Fruit fly (Drosophila melanogaster): Measurements from ENCODE around the gene Rbf2.
A peak's percentile ranks its signal among the peaks of the same experiment; 100 is the strongest.

Gene Rbf2

dm6 chr3R:15993139-15993804, 28.0 kb downstream of the Rbf2 start:
- no peak for TF ChIP-seq CG1620 (GFP tag; optimal IDR thresholded peaks at IDR 0.05)
- peak; percentile 74 for TF ChIP-seq bab1 (GFP tag; optimal IDR thresholded peaks at IDR 0.05)
- peak; percentile 62 for TF ChIP-seq Clk (GFP tag; optimal IDR thresholded peaks at IDR 0.05)
- TF ChIP-seq kay (GFP tag; ENCODE audit: borderline replicate concordance): peak; percentile 82
- TF ChIP-seq Crg-1 (GFP tag; optimal IDR thresholded peaks at IDR 0.05): no peak
- TF ChIP-seq CG12768 (GFP tag; optimal IDR thresholded peaks at IDR 0.05): peak; percentile 46
- peak; percentile 46 for TF ChIP-seq tj (GFP tag; optimal IDR thresholded peaks at IDR 0.05)
- TF ChIP-seq CG11617 (GFP tag; optimal IDR thresholded peaks at IDR 0.05): no peak
- peak; percentile 64 for TF ChIP-seq toe (GFP tag; optimal IDR thresholded peaks at IDR 0.05)
- no peak for TF ChIP-seq CG7045 (GFP tag; optimal IDR thresholded peaks at IDR 0.05)
- no peak for TF ChIP-seq CG5204 (GFP tag; optimal IDR thresholded peaks at IDR 0.05)
- no peak for TF ChIP-seq CG14711 (tag; optimal IDR thresholded peaks at IDR 0.05)
- peak; percentile 16 for TF ChIP-seq pad (GFP tag; optimal IDR thresholded peaks at IDR 0.05)
- peak; percentile 37 for TF ChIP-seq CG7101 (tag; optimal IDR thresholded peaks at IDR 0.05)
- no peak for TF ChIP-seq ovo (GFP tag; optimal IDR thresholded peaks at IDR 0.05)
- peak; percentile 83 for TF ChIP-seq cic (GFP tag; optimal IDR thresholded peaks at IDR 0.05)
- TF ChIP-seq Mnt (GFP tag; optimal IDR thresholded peaks at IDR 0.05): peak; percentile 53
- no peak for TF ChIP-seq cnc (optimal IDR thresholded peaks at IDR 0.05)
- TF ChIP-seq Hr96 (GFP tag; optimal IDR thresholded peaks at IDR 0.05): no peak

dm6 chr3R:15993815-15994572, 28.7 kb downstream of the Rbf2 start:
- TF ChIP-seq cnc (optimal IDR thresholded peaks at IDR 0.05) (no peak), cic (GFP tag; optimal IDR thresholded peaks at IDR 0.05) (peak; percentile 4), CG7045 (GFP tag; optimal IDR thresholded peaks at IDR 0.05) (no peak), ovo (GFP tag; optimal IDR thresholded peaks at IDR 0.05) (peak; percentile 69), Clk (GFP tag; optimal IDR thresholded peaks at IDR 0.05) (no peak), CG5204 (GFP tag; optimal IDR thresholded peaks at IDR 0.05) (no peak), CG12768 (GFP tag; optimal IDR thresholded peaks at IDR 0.05) (no peak)

- TF ChIP-seq Hr96 (GFP tag; optimal IDR thresholded peaks at IDR 0.05) (no peak), tj (GFP tag; optimal IDR thresholded peaks at IDR 0.05) (peak; percentile 58)
These were observed 29.3 kb downstream of the Rbf2 start for dm6 chr3R:15994573-15994869.

- TF ChIP-seq ovo (GFP tag; optimal IDR thresholded peaks at IDR 0.05): no peak
- TF ChIP-seq CG7045 (GFP tag; optimal IDR thresholded peaks at IDR 0.05): no peak
- TF ChIP-seq Crg-1 (GFP tag; optimal IDR thresholded peaks at IDR 0.05): no peak
- TF ChIP-seq Hr96 (GFP tag; optimal IDR thresholded peaks at IDR 0.05): no peak
- no peak for TF ChIP-seq Mnt (GFP tag; optimal IDR thresholded peaks at IDR 0.05)
- TF ChIP-seq toe (GFP tag; optimal IDR thresholded peaks at IDR 0.05): no peak
- no peak for TF ChIP-seq bab1 (GFP tag; optimal IDR thresholded peaks at IDR 0.05)
- TF ChIP-seq CG5204 (GFP tag; optimal IDR thresholded peaks at IDR 0.05): no peak
- no peak for TF ChIP-seq Clk (GFP tag; optimal IDR thresholded peaks at IDR 0.05)
- no peak for TF ChIP-seq CG1620 (GFP tag; optimal IDR thresholded peaks at IDR 0.05)
- TF ChIP-seq cnc (optimal IDR thresholded peaks at IDR 0.05): no peak
- no peak for TF ChIP-seq CG11617 (GFP tag; optimal IDR thresholded peaks at IDR 0.05)
- no peak for TF ChIP-seq kay (GFP tag; ENCODE audit: borderline replicate concordance)
- TF ChIP-seq CG33017 (tag; optimal IDR thresholded peaks at IDR 0.05): no peak
- no peak for TF ChIP-seq CG7101 (tag; optimal IDR thresholded peaks at IDR 0.05)
- no peak for TF ChIP-seq CG14711 (tag; optimal IDR thresholded peaks at IDR 0.05)
- no peak for TF ChIP-seq tj (GFP tag; optimal IDR thresholded peaks at IDR 0.05)
- no peak for TF ChIP-seq CG12768 (GFP tag; optimal IDR thresholded peaks at IDR 0.05)
- TF ChIP-seq cic (GFP tag; optimal IDR thresholded peaks at IDR 0.05): no peak
These were observed 33.9 kb downstream of the Rbf2 start for dm6 chr3R:15998972-15999721.

dm6 chr3R:16004015-16004414, 38.8 kb downstream of the Rbf2 start:
- TF ChIP-seq cic (GFP tag; optimal IDR thresholded peaks at IDR 0.05) (no peak), CG1620 (GFP tag; optimal IDR thresholded peaks at IDR 0.05) (no peak), pad (GFP tag; optimal IDR thresholded peaks at IDR 0.05) (peak; percentile 8), toe (GFP tag; optimal IDR thresholded peaks at IDR 0.05) (no peak), tj (GFP tag; optimal IDR thresholded peaks at IDR 0.05) (no peak), CG12768 (GFP tag; optimal IDR thresholded peaks at IDR 0.05) (no peak), Crg-1 (GFP tag; optimal IDR thresholded peaks at IDR 0.05) (peak; percentile 6), ovo (GFP tag; optimal IDR thresholded peaks at IDR 0.05) (no peak), CG5204 (GFP tag; optimal IDR thresholded peaks at IDR 0.05) (no peak), Mnt (GFP tag; optimal IDR thresholded peaks at IDR 0.05) (no peak), Hr96 (GFP tag; optimal IDR thresholded peaks at IDR 0.05) (no peak), CG33017 (tag; optimal IDR thresholded peaks at IDR 0.05) (no peak), Clk (GFP tag; optimal IDR thresholded peaks at IDR 0.05) (no peak), kay (GFP tag; ENCODE audit: borderline replicate concordance) (peak; percentile 80), CG7045 (GFP tag; optimal IDR thresholded peaks at IDR 0.05) (no peak), bab1 (GFP tag; optimal IDR thresholded peaks at IDR 0.05) (peak; percentile 59), CG14711 (tag; optimal IDR thresholded peaks at IDR 0.05) (no peak), CG11617 (GFP tag; optimal IDR thresholded peaks at IDR 0.05) (no peak), cnc (optimal IDR thresholded peaks at IDR 0.05) (no peak), CG7101 (tag; optimal IDR thresholded peaks at IDR 0.05) (no peak)

Measured in whole organism, adult.